Worm (Caenorhabditis elegans) whole organism, L2 larva: ENCODE measurements around the gene patr-1.

Experiments
- C34F6.9 ChIP-seq: fragments of 150-350 bp; optimal IDR thresholded peaks from 2 replicates; lab custom pipeline; 2014; ENCODE audit warnings: missing biosample characterization, missing genetic modification characterization
- F13H6.1 ChIP-seq: sonication (generic microtip); optimal IDR thresholded peaks from 2 replicates; lab custom pipeline; 2016; ENCODE audit warnings: missing genetic modification characterization, missing compliant biosample characterization
- R02D3.7 ChIP-seq: fragments of 150-350 bp; optimal IDR thresholded peaks from 2 replicates; lab custom pipeline; 2014; ENCODE audit warnings: missing biosample characterization, missing genetic modification characterization
- Y55F3AM.14 ChIP-seq: fragments of 200-800 bp; sonication (Bioruptor generic); optimal IDR thresholded peaks from 2 replicates; lab custom pipeline; 2018; ENCODE audit warnings: mild to moderate bottlenecking, missing genetic modification characterization, missing compliant biosample characterization
- ZK546.5 ChIP-seq: sonication (generic microtip); optimal IDR thresholded peaks from 2 replicates; lab custom pipeline; 2017; ENCODE audit warnings: missing biosample characterization, missing genetic modification characterization
- alr-1 ChIP-seq: fragments of 150-350 bp; optimal IDR thresholded peaks from 2 replicates; lab custom pipeline; 2014; ENCODE audit warnings: missing biosample characterization, missing genetic modification characterization
- aly-2 ChIP-seq: fragments of 150-350 bp; optimal IDR thresholded peaks from 2 replicates; lab custom pipeline; 2014; ENCODE audit warnings: missing biosample characterization, missing genetic modification characterization
- ama-1 ChIP-seq: fragments of 150-350 bp; optimal IDR thresholded peaks from 2 replicates; lab custom pipeline; 2018; ENCODE audit warnings: inconsistent platforms
- blmp-1 ChIP-seq: sonication (generic microtip); optimal IDR thresholded peaks from 2 replicates; lab custom pipeline; 2017; ENCODE audit warnings: missing genetic modification characterization, mild to moderate bottlenecking, missing compliant biosample characterization, antibody characterized with exemption, moderate library complexity; ENCODE audit not compliant: insufficient read depth
- ceh-16 ChIP-seq: fragments of 150-350 bp; optimal IDR thresholded peaks from 2 replicates; lab custom pipeline; 2014; ENCODE audit warnings: missing biosample characterization, missing genetic modification characterization
- ceh-82 ChIP-seq: fragments of 150-350 bp; optimal IDR thresholded peaks from 2 replicates; lab custom pipeline; 2014; ENCODE audit warnings: missing biosample characterization, missing genetic modification characterization
- crh-2 ChIP-seq: sonication (generic microtip); optimal IDR thresholded peaks from 2 replicates; lab custom pipeline; 2017; ENCODE audit warnings: missing biosample characterization, missing genetic modification characterization
- dmd-4 ChIP-seq: sonication (generic microtip); optimal IDR thresholded peaks from 2 replicates; lab custom pipeline; 2017; ENCODE audit warnings: missing biosample characterization, missing genetic modification characterization
- egl-27 ChIP-seq: sonication (generic microtip); optimal IDR thresholded peaks from 3 replicates; lab custom pipeline; 2017; ENCODE audit warnings: missing biosample characterization, missing genetic modification reagents, missing genetic modification characterization
- elt-3 ChIP-seq: sonication (generic microtip); optimal IDR thresholded peaks from 2 replicates; lab custom pipeline; 2017; ENCODE audit warnings: missing biosample characterization, missing genetic modification characterization
- fos-1 ChIP-seq: fragments of 150-350 bp; optimal IDR thresholded peaks from 2 replicates; lab custom pipeline; 2014; ENCODE audit warnings: missing biosample characterization, missing genetic modification characterization
- gmeb-1 ChIP-seq: fragments of 150-350 bp; optimal IDR thresholded peaks from 2 replicates; lab custom pipeline; 2014; ENCODE audit warnings: missing biosample characterization, missing genetic modification characterization
- lin-11 ChIP-seq: fragments of 150-350 bp; sonication (generic microtip); optimal IDR thresholded peaks from 2 replicates; lab custom pipeline; 2014; ENCODE audit warnings: missing biosample characterization, missing genetic modification characterization, inconsistent platforms, mixed read lengths
- lin-13 ChIP-seq: fragments of 150-350 bp; optimal IDR thresholded peaks from 2 replicates; lab custom pipeline; 2014; ENCODE audit warnings: missing biosample characterization, missing genetic modification reagents, missing genetic modification characterization
- lin-39 ChIP-seq: fragments of 150-350 bp; optimal IDR thresholded peaks from 2 replicates; lab custom pipeline; 2014; ENCODE audit warnings: missing biosample characterization, missing genetic modification reagents, missing genetic modification characterization
- lsy-2 ChIP-seq, 2 experiments: fragments of 150-350 bp in 1 of 2; sonication (generic microtip) in 1 of 2; optimal IDR thresholded peaks; 2 replicates each; lab custom pipeline; 2014 to 2017; ENCODE audit warnings: missing biosample characterization in 2 of 2, missing genetic modification characterization in 2 of 2
- mbf-1 ChIP-seq: sonication (generic microtip); optimal IDR thresholded peaks from 2 replicates; lab custom pipeline; 2017; ENCODE audit warnings: missing biosample characterization, missing genetic modification characterization
- mdl-1 ChIP-seq, 2 experiments: fragments of 150-350 bp in 1 of 2; sonication (generic microtip) in 1 of 2; optimal IDR thresholded peaks; 2 replicates each; lab custom pipeline; 2017; ENCODE audit warnings: missing biosample characterization in 2 of 2, missing genetic modification characterization in 2 of 2
- nhr-11 ChIP-seq: fragments of 150-350 bp; optimal IDR thresholded peaks from 2 replicates; lab custom pipeline; 2014; ENCODE audit warnings: missing biosample characterization, missing genetic modification characterization
- nhr-129 ChIP-seq: fragments of 150-350 bp; optimal IDR thresholded peaks from 2 replicates; lab custom pipeline; 2014; ENCODE audit warnings: missing biosample characterization, missing genetic modification characterization
- nhr-23 ChIP-seq: fragments of 150-350 bp; optimal IDR thresholded peaks from 2 replicates; lab custom pipeline; 2014; ENCODE audit warnings: missing biosample characterization, missing genetic modification reagents, missing genetic modification characterization
- nhr-237 ChIP-seq: fragments of 150-350 bp; optimal IDR thresholded peaks from 2 replicates; lab custom pipeline; 2014; ENCODE audit warnings: missing biosample characterization, missing genetic modification characterization
- nhr-25 ChIP-seq: fragments of 150-350 bp; sonication (generic microtip); optimal IDR thresholded peaks from 3 replicates; lab custom pipeline; 2014; ENCODE audit warnings: missing biosample characterization, missing genetic modification characterization
- nhr-6 ChIP-seq: fragments of 150-350 bp; optimal IDR thresholded peaks from 2 replicates; lab custom pipeline; 2014; ENCODE audit warnings: missing biosample characterization, missing genetic modification characterization
- peb-1 ChIP-seq: fragments of 150-350 bp; optimal IDR thresholded peaks from 2 replicates; lab custom pipeline; 2014; ENCODE audit warnings: missing biosample characterization, missing genetic modification characterization
- skn-1 ChIP-seq: sonication (generic microtip); optimal IDR thresholded peaks from 2 replicates; lab custom pipeline; 2017; ENCODE audit warnings: missing biosample characterization, missing genetic modification characterization
- sma-3 ChIP-seq: sonication (generic microtip); optimal IDR thresholded peaks from 2 replicates; lab custom pipeline; 2016; ENCODE audit warnings: missing genetic modification reagents, missing genetic modification characterization, missing compliant biosample characterization
- sma-9 ChIP-seq, 2 experiments: fragments of 150-350 bp in 1 of 2; sonication (generic microtip) in 1 of 2; optimal IDR thresholded peaks; 2 replicates each; lab custom pipeline; 2014 to 2016; ENCODE audit warnings: missing genetic modification characterization in 2 of 2, mild to moderate bottlenecking in 1 of 2, missing biosample characterization in 1 of 2, missing compliant biosample characterization in 1 of 2, missing genetic modification reagents in 1 of 2, moderate library complexity in 1 of 2
- unc-39 ChIP-seq: fragments of 150-350 bp; optimal IDR thresholded peaks from 2 replicates; lab custom pipeline; 2014; ENCODE audit warnings: missing biosample characterization, missing genetic modification characterization
- unc-55 ChIP-seq: fragments of 150-350 bp; sonication (generic microtip); optimal IDR thresholded peaks from 3 replicates; lab custom pipeline; 2014; ENCODE audit warnings: missing biosample characterization, missing genetic modification reagents, missing genetic modification characterization
- unc-62 ChIP-seq: fragments of 150-350 bp; optimal IDR thresholded peaks from 2 replicates; lab custom pipeline; 2014; ENCODE audit warnings: missing biosample characterization, missing genetic modification reagents, missing genetic modification characterization
- zag-1 ChIP-seq: fragments of 150-350 bp; optimal IDR thresholded peaks from 2 replicates; lab custom pipeline; 2014; ENCODE audit warnings: missing biosample characterization, missing genetic modification characterization
- ztf-1 ChIP-seq: fragments of 200-800 bp; sonication (Bioruptor generic); conservative IDR thresholded peaks from 2 replicates; pipeline ENCODE4 v1.3.6; 2022; ENCODE audit warnings: missing genetic modification characterization, missing compliant biosample characterization
- ztf-11 ChIP-seq: sonication (generic microtip); optimal IDR thresholded peaks from 2 replicates; lab custom pipeline; 2017; ENCODE audit warnings: missing biosample characterization, missing genetic modification characterization

patr-1 gene

DNA sequence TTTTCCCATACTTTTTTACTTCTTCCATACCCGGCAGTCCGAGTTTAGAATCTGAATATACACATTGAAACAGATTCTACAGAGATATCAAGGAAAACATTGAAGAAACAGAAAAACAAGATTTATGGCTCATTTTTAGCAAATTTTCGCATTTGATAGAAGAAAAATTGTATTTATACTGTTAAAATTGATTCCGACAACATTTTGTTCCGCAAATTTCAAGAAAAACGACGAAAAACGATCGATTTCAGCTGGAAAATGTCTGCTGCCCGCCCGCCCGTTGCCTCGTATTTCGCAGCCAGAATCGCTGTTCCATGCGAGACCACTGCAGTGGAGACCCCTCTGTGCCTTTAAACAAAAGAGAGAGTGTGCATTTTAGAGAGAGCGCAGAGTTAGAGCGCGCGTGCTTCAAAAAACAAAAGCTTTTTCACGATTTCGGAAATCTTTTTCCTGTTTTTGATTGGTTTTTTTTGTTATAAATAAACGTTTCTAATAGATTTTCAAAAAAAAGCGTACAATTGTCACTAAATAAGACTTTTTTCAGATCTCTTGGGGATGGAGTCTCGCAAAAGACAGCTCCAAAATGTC is at the start of gene patr-1, which contains the start of gene dna-2:
patr-1 (minus strand) TSS at position 51 of the 588 bp plus-strand sequence.
dna-2 (plus strand) TSS at position 538 of the 588 bp plus-strand sequence.
- TF ChIP-seq nhr-129: peak; percentile 69
- peak; percentile 25 for TF ChIP-seq fos-1
- TF ChIP-seq crh-2: peak; percentile 60
- TF ChIP-seq ZK546.5: no peak
- TF ChIP-seq skn-1: no peak
- TF ChIP-seq zag-1 (tag; lab: Kevin White, UChicago): no peak
- TF ChIP-seq sma-3 (GFP tag; lab: Kevin White, UChicago): peak; percentile 30
- TF ChIP-seq mbf-1 (tag; lab: Kevin White, UChicago): no peak
- TF ChIP-seq sma-9 (GFP tag; optimal IDR thresholded peaks at IDR 0.05; lab: Kevin White, UChicago): peak; percentile 22
- TF ChIP-seq sma-9 (tag; optimal IDR thresholded peaks at IDR 0.05; lab: Kevin White, UChicago): no peak
- TF ChIP-seq F13H6.1 (tag; lab: Kevin White, UChicago): no peak
- no peak for TF ChIP-seq ceh-82 (tag; lab: Kevin White, UChicago)
- peak; percentile 5 for TF ChIP-seq ama-1 (lab: Kevin White, UChicago)
- TF ChIP-seq unc-55: peak; percentile 83
- TF ChIP-seq nhr-25 (tag; lab: Kevin White, UChicago): peak; percentile 44
- TF ChIP-seq nhr-6 (tag; lab: Kevin White, UChicago): no peak
- TF ChIP-seq alr-1 (tag; lab: Kevin White, UChicago): no peak
- peak; percentile 57 for TF ChIP-seq C34F6.9 (tag; lab: Kevin White, UChicago)
- TF ChIP-seq nhr-237: no peak
- peak; percentile 62 for TF ChIP-seq lin-11
- TF ChIP-seq gmeb-1 (tag; lab: Kevin White, UChicago): peak; percentile 89
- no peak for TF ChIP-seq nhr-11 (tag; lab: Kevin White, UChicago)
- TF ChIP-seq unc-62: no peak
- no peak for TF ChIP-seq aly-2 (tag; lab: Kevin White, UChicago)
- no peak for TF ChIP-seq elt-3
- peak; percentile 57 for TF ChIP-seq lin-13 (GFP tag; lab: Kevin White, UChicago)
- peak; percentile 42 to 86 for TF ChIP-seq lsy-2 (tag; optimal IDR thresholded peaks at IDR 0.05; lab: Kevin White, UChicago)
- TF ChIP-seq egl-27: no peak

DNA sequence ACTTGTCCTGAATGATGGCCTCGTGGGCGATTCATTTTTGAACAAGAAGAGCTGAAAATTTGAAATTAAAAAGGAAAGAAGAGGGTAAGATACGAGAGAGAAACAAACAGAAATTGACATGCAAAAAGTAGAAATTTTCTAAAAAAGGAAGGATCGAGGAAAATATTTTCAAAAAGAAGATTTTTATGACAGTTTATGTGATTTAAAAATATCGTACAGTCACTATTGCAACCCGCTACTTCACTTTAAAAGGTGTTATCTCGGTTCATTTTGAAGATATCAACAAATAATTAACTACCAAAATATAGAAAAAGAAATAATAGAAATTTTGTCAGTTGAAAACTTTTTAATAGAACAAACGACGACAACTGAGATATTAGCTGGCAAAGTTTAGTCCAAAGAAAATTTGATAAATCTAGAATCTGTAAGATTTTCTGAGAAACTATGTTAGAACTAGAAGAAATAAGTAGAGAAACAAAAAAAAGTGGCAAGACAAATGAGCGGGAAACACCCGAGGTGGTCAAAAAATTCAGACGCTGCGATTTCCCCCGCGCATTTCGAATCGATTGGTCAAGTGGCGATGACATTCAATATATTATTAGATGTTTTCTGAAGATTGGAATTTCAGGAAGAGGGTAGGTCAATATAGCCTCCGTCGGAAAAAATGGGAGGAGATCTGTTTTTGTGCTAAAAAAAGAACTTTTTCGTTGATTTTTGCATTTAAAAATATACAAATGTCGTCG is 46.0 kb upstream of the patr-1 start, which contains the start of gene Y6D1A.1:
Y6D1A.1 (minus strand) TSS at position 51 of the 743 bp plus-strand sequence.
- TF ChIP-seq lsy-2 (tag; optimal IDR thresholded peaks at IDR 0.05; lab: Kevin White, UChicago) (no peak), mdl-1 (tag; optimal IDR thresholded peaks at IDR 0.05; lab: Kevin White, UChicago) (no peak), nhr-25 (tag; lab: Kevin White, UChicago) (no peak), ceh-82 (tag; lab: Kevin White, UChicago) (no peak), crh-2 (no peak), aly-2 (tag; lab: Kevin White, UChicago) (no peak), lin-39 (no peak), ceh-16 (tag; lab: Kevin White, UChicago) (no peak), peb-1 (tag; lab: Kevin White, UChicago) (no peak), Y55F3AM.14 (GFP tag; lab: Kevin White, UChicago) (no peak), nhr-237 (no peak), nhr-6 (tag; lab: Kevin White, UChicago) (no peak), nhr-11 (tag; lab: Kevin White, UChicago) (no peak), blmp-1 (no peak)

DNA sequence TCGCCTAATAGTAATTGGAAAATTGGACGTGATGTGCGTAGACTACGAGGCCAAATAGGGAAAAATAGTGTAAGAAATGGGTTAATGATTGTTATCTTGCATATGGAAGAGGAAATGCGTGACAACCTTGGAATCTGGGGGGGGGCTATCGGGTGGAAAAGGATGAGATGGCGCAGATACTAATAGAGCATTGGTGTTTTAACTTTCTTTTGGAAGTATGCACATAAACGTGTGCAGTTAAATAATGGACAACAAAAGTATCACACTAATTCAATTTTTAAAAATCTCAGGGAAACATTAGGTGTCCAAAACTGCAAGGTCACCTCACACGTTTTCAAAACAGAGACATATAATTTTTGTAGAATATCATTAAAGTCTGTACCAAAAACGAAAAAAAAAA is 42.1 kb upstream of the patr-1 start, which contains the start of gene Y6D1A.2:
Y6D1A.2 (minus strand) TSS at position 101 of the 400 bp plus-strand sequence.
- TF ChIP-seq nhr-23 (tag; lab: Kevin White, UChicago): no peak
- TF ChIP-seq dmd-4: no peak
- no peak for TF ChIP-seq ama-1 (lab: Kevin White, UChicago)
- TF ChIP-seq ztf-11 (tag; lab: Kevin White, UChicago): no peak
- TF ChIP-seq nhr-11 (tag; lab: Kevin White, UChicago): no peak
- TF ChIP-seq lin-39: no peak
- no peak for TF ChIP-seq mdl-1 (tag; optimal IDR thresholded peaks at IDR 0.05; lab: Kevin White, UChicago)
- TF ChIP-seq R02D3.7 (tag; lab: Kevin White, UChicago): no peak
- TF ChIP-seq fos-1: no peak
- no peak for TF ChIP-seq blmp-1
- no peak for TF ChIP-seq alr-1 (tag; lab: Kevin White, UChicago)
- TF ChIP-seq sma-3 (GFP tag; lab: Kevin White, UChicago): no peak
- TF ChIP-seq lin-11: no peak
- TF ChIP-seq ztf-1 (GFP tag; lab: Robert Waterston, UW): no peak
- no peak for TF ChIP-seq Y55F3AM.14 (GFP tag; lab: Kevin White, UChicago)
- no peak for TF ChIP-seq unc-55
- TF ChIP-seq elt-3: no peak
- TF ChIP-seq ZK546.5: no peak
- no peak for TF ChIP-seq unc-39 (tag; lab: Kevin White, UChicago)
- TF ChIP-seq aly-2 (tag; lab: Kevin White, UChicago): no peak
